Fruit fly (Drosophila melanogaster) whole organism, wandering third instar larva: ENCODE measurements around the gene ssp2.

Experiments
- Dfd ChIP-seq: fragments of >200 bp; optimal IDR thresholded peaks from 2 replicates; lab custom pipeline; 2017; ENCODE audit warnings: missing biosample characterization, missing genetic modification characterization
- N ChIP-seq: fragments of >200 bp; optimal IDR thresholded peaks from 2 replicates; lab custom pipeline; 2018; ENCODE audit warnings: missing biosample characterization, missing external identifiers, missing genetic modification characterization
- dsf ChIP-seq: sonication (Bioruptor generic); optimal IDR thresholded peaks from 2 replicates; lab custom pipeline; 2016; ENCODE audit warnings: missing biosample characterization, missing genetic modification characterization, borderline replicate concordance
- ey ChIP-seq: fragments of 200-800 bp; sonication (Bioruptor generic); optimal IDR thresholded peaks from 2 replicates; lab custom pipeline; 2016; ENCODE audit warnings: missing biosample characterization, missing genetic modification characterization
- fru ChIP-seq: fragments of 200-800 bp; sonication (Bioruptor generic); optimal IDR thresholded peaks from 3 replicates; lab custom pipeline; 2016; ENCODE audit warnings: missing biosample characterization, mild to moderate bottlenecking, missing genetic modification characterization
- pan ChIP-seq: fragments of >200 bp; optimal IDR thresholded peaks from 2 replicates; lab custom pipeline; 2017
- psq ChIP-seq: fragments of 200-800 bp; sonication (Bioruptor generic); optimal IDR thresholded peaks from 3 replicates; lab custom pipeline; 2017; ENCODE audit warnings: missing biosample characterization, mild to moderate bottlenecking, missing genetic modification characterization, moderate library complexity

- no peak for TF ChIP-seq dsf
- no peak for TF ChIP-seq ey (GFP tag; lab: Kevin White, UChicago)
- no peak for TF ChIP-seq N (GFP tag; lab: Kevin White, UChicago)
- TF ChIP-seq fru (GFP tag; lab: Kevin White, UChicago): no peak
- no peak for TF ChIP-seq psq
- TF ChIP-seq Dfd (GFP tag; lab: Kevin White, UChicago): no peak
- no peak for TF ChIP-seq pan
These were observed 8.5 kb downstream of the ssp2 start, which contains the start of the genes CG13738 and Hsc70-1 for dm6 chr3L:13973377-13974111.
